Worm (Caenorhabditis elegans) whole organism, late embryonic: ENCODE results near the gene cnc-2.

ENCODE experiments used
- C08G9.2 ChIP-seq: sonication (generic microtip); optimal IDR thresholded peaks from 2 replicates; lab custom pipeline; 2016; ENCODE audit warnings: mild to moderate bottlenecking, missing genetic modification characterization, moderate library complexity, missing compliant biosample characterization
- T23F11.4 ChIP-seq: fragments of 200-800 bp; sonication (Bioruptor generic); optimal IDR thresholded peaks from 2 replicates; lab custom pipeline; 2018; ENCODE audit warnings: mild to moderate bottlenecking, missing genetic modification characterization, missing compliant biosample characterization
- Y22D7AL.16 ChIP-seq: sonication (generic microtip); optimal IDR thresholded peaks from 2 replicates; lab custom pipeline; 2016; ENCODE audit warnings: missing genetic modification characterization, missing compliant biosample characterization
- ahr-1 ChIP-seq: sonication (generic microtip); optimal IDR thresholded peaks from 2 replicates; lab custom pipeline; 2016; ENCODE audit warnings: missing genetic modification characterization, missing compliant biosample characterization
- ceh-14 ChIP-seq: sonication (generic microtip); optimal IDR thresholded peaks from 2 replicates; lab custom pipeline; 2016; ENCODE audit warnings: missing genotype, missing genetic modification characterization, missing compliant biosample characterization
- ceh-18 ChIP-seq: sonication (generic microtip); optimal IDR thresholded peaks from 2 replicates; lab custom pipeline; 2016; ENCODE audit warnings: missing genetic modification characterization, missing compliant biosample characterization
- ceh-19 ChIP-seq: fragments of 200-800 bp; sonication (Bioruptor generic); optimal IDR thresholded peaks from 2 replicates; lab custom pipeline; 2018; ENCODE audit warnings: mild to moderate bottlenecking, missing genetic modification characterization, missing compliant biosample characterization
- ceh-2 ChIP-seq: sonication (generic microtip); optimal IDR thresholded peaks from 2 replicates; lab custom pipeline; 2016; ENCODE audit warnings: missing genotype, missing genetic modification characterization, missing compliant biosample characterization
- ceh-22 ChIP-seq: sonication (generic microtip); optimal IDR thresholded peaks from 2 replicates; lab custom pipeline; 2017; ENCODE audit warnings: missing biosample characterization, missing genetic modification characterization
- ceh-24 ChIP-seq: sonication (generic microtip); optimal IDR thresholded peaks from 2 replicates; lab custom pipeline; 2016; ENCODE audit warnings: mild to moderate bottlenecking, missing genetic modification characterization, missing compliant biosample characterization
- ceh-30 ChIP-seq: fragments of 150-350 bp; optimal IDR thresholded peaks from 2 replicates; lab custom pipeline; 2014; ENCODE audit warnings: missing biosample characterization, missing genetic modification characterization
- ceh-31 ChIP-seq: sonication (generic microtip); optimal IDR thresholded peaks from 2 replicates; lab custom pipeline; 2016; ENCODE audit warnings: missing genetic modification characterization, missing compliant biosample characterization
- ceh-34 ChIP-seq: sonication (generic microtip); optimal IDR thresholded peaks from 2 replicates; lab custom pipeline; 2016; ENCODE audit warnings: mild to moderate bottlenecking, missing genetic modification characterization, missing compliant biosample characterization
- ceh-45 ChIP-seq: fragments of 200-800 bp; sonication (Bioruptor generic); IDR thresholded peaks from 2 replicates; pipeline ENCODE4 v1.3.6; 2022; ENCODE audit warnings: missing genetic modification reagents, missing genetic modification characterization, missing compliant biosample characterization
- ceh-48 ChIP-seq: sonication (generic microtip); optimal IDR thresholded peaks from 2 replicates; lab custom pipeline; 2016; ENCODE audit warnings: missing genetic modification characterization, inconsistent platforms, missing compliant biosample characterization
- ceh-6 ChIP-seq: fragments of 200-800 bp; sonication (Bioruptor generic); optimal IDR thresholded peaks from 2 replicates; lab custom pipeline; 2018; ENCODE audit warnings: mild to moderate bottlenecking, missing genetic modification characterization, missing compliant biosample characterization
- ceh-9 ChIP-seq: sonication (generic microtip); optimal IDR thresholded peaks from 2 replicates; lab custom pipeline; 2016; ENCODE audit warnings: mild to moderate bottlenecking, missing genetic modification characterization, inconsistent platforms, missing compliant biosample characterization
- dmd-4 ChIP-seq: sonication (generic microtip); optimal IDR thresholded peaks from 2 replicates; lab custom pipeline; 2016; ENCODE audit warnings: borderline replicate concordance, missing genetic modification characterization, missing compliant biosample characterization
- dve-1 ChIP-seq: sonication (generic microtip); optimal IDR thresholded peaks from 2 replicates; lab custom pipeline; 2017; ENCODE audit warnings: antibody characterized with exemption, mild to moderate bottlenecking, missing genetic modification characterization, missing compliant biosample characterization
- elt-2 ChIP-seq: sonication (generic microtip); optimal IDR thresholded peaks from 2 replicates; lab custom pipeline; 2016; ENCODE audit warnings: missing genetic modification reagents, missing genetic modification characterization, missing compliant biosample characterization
- eyg-1 ChIP-seq: sonication (generic microtip); optimal IDR thresholded peaks from 2 replicates; lab custom pipeline; 2016; ENCODE audit warnings: missing genotype, missing genetic modification characterization, missing compliant biosample characterization
- fax-1 ChIP-seq: sonication (generic microtip); optimal IDR thresholded peaks from 2 replicates; lab custom pipeline; 2016; ENCODE audit warnings: missing genotype, missing genetic modification characterization, missing compliant biosample characterization
- fkh-6 ChIP-seq: sonication (generic microtip); optimal IDR thresholded peaks from 2 replicates; lab custom pipeline; 2016; ENCODE audit warnings: missing genetic modification characterization, missing compliant biosample characterization
- gmeb-2 ChIP-seq: sonication (generic microtip); optimal IDR thresholded peaks from 2 replicates; lab custom pipeline; 2016; ENCODE audit warnings: missing genetic modification characterization, inconsistent platforms, missing compliant biosample characterization
- hlh-13 ChIP-seq: fragments of 200-800 bp; sonication (Bioruptor generic); optimal IDR thresholded peaks from 2 replicates; lab custom pipeline; 2018; ENCODE audit warnings: mild to moderate bottlenecking, missing genetic modification characterization, missing compliant biosample characterization
- hlh-30 ChIP-seq: sonication (generic microtip); optimal IDR thresholded peaks from 2 replicates; lab custom pipeline; 2017; ENCODE audit warnings: antibody characterized with exemption, missing genetic modification characterization, missing compliant biosample characterization; ENCODE audit not compliant: insufficient read depth
- hlh-6 ChIP-seq: sonication (generic microtip); optimal IDR thresholded peaks from 2 replicates; lab custom pipeline; 2016; ENCODE audit warnings: missing genotype, missing genetic modification characterization, missing compliant biosample characterization
- hlh-8 ChIP-seq: sonication (generic microtip); optimal IDR thresholded peaks from 2 replicates; lab custom pipeline; 2016; ENCODE audit warnings: missing genotype, missing genetic modification characterization, missing compliant biosample characterization
- lim-6 ChIP-seq: sonication (generic microtip); optimal IDR thresholded peaks from 2 replicates; lab custom pipeline; 2016; ENCODE audit warnings: missing genetic modification characterization, missing compliant biosample characterization
- lin-11 ChIP-seq: fragments of 200-800 bp; sonication (Bioruptor generic); optimal IDR thresholded peaks from 2 replicates; lab custom pipeline; 2018; ENCODE audit warnings: mild to moderate bottlenecking, missing genetic modification characterization, missing compliant biosample characterization
- madf-2 ChIP-seq: sonication (generic microtip); optimal IDR thresholded peaks from 2 replicates; lab custom pipeline; 2017; ENCODE audit warnings: missing genetic modification characterization, missing compliant biosample characterization
- mec-3 ChIP-seq: sonication (generic microtip); optimal IDR thresholded peaks from 2 replicates; lab custom pipeline; 2016; ENCODE audit warnings: borderline replicate concordance, missing genetic modification characterization, missing compliant biosample characterization
- nfya-1 ChIP-seq: sonication (generic microtip); optimal IDR thresholded peaks from 2 replicates; lab custom pipeline; 2017; ENCODE audit warnings: missing genetic modification characterization, mild to moderate bottlenecking, missing compliant biosample characterization, antibody characterized with exemption, moderate library complexity
- npax-4 ChIP-seq: sonication (generic microtip); optimal IDR thresholded peaks from 2 replicates; lab custom pipeline; 2016; ENCODE audit warnings: missing genetic modification characterization, missing compliant biosample characterization
- odd-2 ChIP-seq: sonication (generic microtip); optimal IDR thresholded peaks from 2 replicates; lab custom pipeline; 2017; ENCODE audit warnings: antibody characterized with exemption, mild to moderate bottlenecking, missing genetic modification characterization, missing compliant biosample characterization
- pat-9 ChIP-seq: fragments of 200-800 bp; sonication (Bioruptor generic); optimal IDR thresholded peaks from 2 replicates; lab custom pipeline; 2018; ENCODE audit warnings: mild to moderate bottlenecking, missing genetic modification characterization, moderate library complexity, missing compliant biosample characterization
- pqm-1 ChIP-seq: sonication (generic microtip); optimal IDR thresholded peaks from 2 replicates; lab custom pipeline; 2016; ENCODE audit warnings: missing genetic modification characterization, missing compliant biosample characterization
- pros-1 ChIP-seq: fragments of 150-350 bp; optimal IDR thresholded peaks from 2 replicates; lab custom pipeline; 2014; ENCODE audit warnings: missing biosample characterization, missing genetic modification reagents, missing genetic modification characterization
- ref-2 ChIP-seq: sonication (generic microtip); optimal IDR thresholded peaks from 2 replicates; lab custom pipeline; 2016; ENCODE audit warnings: missing genetic modification characterization, missing compliant biosample characterization
- rnt-1 ChIP-seq: sonication (generic microtip); optimal IDR thresholded peaks from 2 replicates; lab custom pipeline; 2016; ENCODE audit warnings: missing genetic modification characterization, missing compliant biosample characterization
- sdc-2 ChIP-seq: sonication (generic microtip); optimal IDR thresholded peaks from 2 replicates; lab custom pipeline; 2016; ENCODE audit warnings: missing genotype, missing genetic modification characterization, missing compliant biosample characterization
- sox-4 ChIP-seq: sonication (generic microtip); optimal IDR thresholded peaks from 2 replicates; lab custom pipeline; 2017; ENCODE audit warnings: mild to moderate bottlenecking, missing genetic modification characterization, inconsistent platforms, missing compliant biosample characterization
- syd-9 ChIP-seq: sonication (generic microtip); optimal IDR thresholded peaks from 2 replicates; lab custom pipeline; 2016; ENCODE audit warnings: mild to moderate bottlenecking, missing genetic modification characterization, moderate library complexity, missing compliant biosample characterization
- tbx-2 ChIP-seq: sonication (generic microtip); optimal IDR thresholded peaks from 2 replicates; lab custom pipeline; 2016; ENCODE audit warnings: missing genetic modification characterization, missing compliant biosample characterization
- tbx-7 ChIP-seq: sonication (generic microtip); optimal IDR thresholded peaks from 2 replicates; lab custom pipeline; 2016; ENCODE audit warnings: missing genotype, missing genetic modification characterization, missing compliant biosample characterization
- unc-55 ChIP-seq: sonication (generic microtip); optimal IDR thresholded peaks from 2 replicates; lab custom pipeline; 2017; ENCODE audit warnings: missing biosample characterization, missing genetic modification reagents, missing genetic modification characterization
- zip-5 ChIP-seq: sonication (generic microtip); optimal IDR thresholded peaks from 2 replicates; lab custom pipeline; 2016; ENCODE audit warnings: missing genetic modification characterization, missing compliant biosample characterization
- ztf-16 ChIP-seq: sonication (generic microtip); optimal IDR thresholded peaks from 2 replicates; lab custom pipeline; 2017; ENCODE audit warnings: missing genetic modification characterization, missing compliant biosample characterization

The cnc-2 gene

DNA sequence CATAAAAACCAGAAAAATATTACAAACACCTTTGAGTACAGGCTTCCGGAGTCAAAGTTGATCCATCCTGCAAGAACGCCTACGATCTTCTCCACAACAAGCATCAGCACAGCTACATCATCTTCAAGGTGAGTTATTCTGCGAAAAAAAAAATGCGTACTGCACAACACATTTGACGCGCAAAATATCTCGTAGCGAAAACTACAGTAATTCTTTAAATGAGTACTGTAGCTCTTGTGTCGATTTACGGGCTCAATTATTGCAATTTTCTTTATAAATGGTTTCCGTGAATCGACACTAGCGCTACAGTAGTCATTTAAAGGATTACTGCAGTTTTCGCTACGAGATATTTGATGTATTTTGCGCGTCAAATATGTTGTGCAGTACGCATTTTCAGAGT is 26.9 kb upstream of the cnc-2 start:
- no peak for TF ChIP-seq hlh-30 (tag; lab: Kevin White, UChicago)
- no peak for TF ChIP-seq madf-2 (tag; lab: Kevin White, UChicago)
- TF ChIP-seq Y22D7AL.16 (tag; lab: Kevin White, UChicago) = no peak

DNA sequence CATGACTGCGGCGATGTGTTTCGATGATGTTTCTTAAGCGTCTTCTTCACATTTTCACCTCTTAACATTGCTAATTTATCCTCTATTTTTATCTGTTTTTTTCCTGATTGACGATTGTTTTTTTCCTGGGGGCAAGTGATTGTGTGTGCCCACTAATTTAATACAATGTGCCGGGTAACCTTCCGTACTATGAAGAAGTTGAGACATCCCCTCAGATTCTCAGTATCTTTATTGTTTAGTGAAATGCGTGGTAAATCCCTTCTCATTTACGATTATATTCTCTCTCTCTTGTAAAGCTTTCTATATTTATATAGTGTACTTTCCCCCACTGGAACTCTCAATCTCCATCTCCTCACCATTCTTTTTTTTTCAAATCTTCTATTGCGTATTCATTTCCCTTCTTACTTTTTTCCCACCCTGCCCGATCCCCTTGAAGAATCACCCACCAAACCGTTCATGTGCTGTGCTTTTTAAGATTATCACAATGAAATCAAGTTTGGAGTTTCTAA is 26.4 kb upstream of the cnc-2 start:
- TF ChIP-seq hlh-13 (GFP tag; lab: Kevin White, UChicago) (no peak), mec-3 (tag; lab: Kevin White, UChicago) (no peak), zip-5 (tag; lab: Kevin White, UChicago) (no peak), eyg-1 (tag; lab: Kevin White, UChicago) (no peak), T23F11.4 (GFP tag; lab: Kevin White, UChicago) (no peak), ceh-19 (no peak), sox-4 (tag; lab: Kevin White, UChicago) (no peak), lim-6 (no peak), odd-2 (tag; lab: Kevin White, UChicago) (no peak), pat-9 (tag; lab: Kevin White, UChicago) (no peak), ahr-1 (no peak), elt-2 (tag; lab: Kevin White, UChicago) (no peak), hlh-8 (tag; lab: Kevin White, UChicago) (no peak), Y22D7AL.16 (tag; lab: Kevin White, UChicago) (no peak), tbx-2 (tag; lab: Kevin White, UChicago) (no peak)

DNA sequence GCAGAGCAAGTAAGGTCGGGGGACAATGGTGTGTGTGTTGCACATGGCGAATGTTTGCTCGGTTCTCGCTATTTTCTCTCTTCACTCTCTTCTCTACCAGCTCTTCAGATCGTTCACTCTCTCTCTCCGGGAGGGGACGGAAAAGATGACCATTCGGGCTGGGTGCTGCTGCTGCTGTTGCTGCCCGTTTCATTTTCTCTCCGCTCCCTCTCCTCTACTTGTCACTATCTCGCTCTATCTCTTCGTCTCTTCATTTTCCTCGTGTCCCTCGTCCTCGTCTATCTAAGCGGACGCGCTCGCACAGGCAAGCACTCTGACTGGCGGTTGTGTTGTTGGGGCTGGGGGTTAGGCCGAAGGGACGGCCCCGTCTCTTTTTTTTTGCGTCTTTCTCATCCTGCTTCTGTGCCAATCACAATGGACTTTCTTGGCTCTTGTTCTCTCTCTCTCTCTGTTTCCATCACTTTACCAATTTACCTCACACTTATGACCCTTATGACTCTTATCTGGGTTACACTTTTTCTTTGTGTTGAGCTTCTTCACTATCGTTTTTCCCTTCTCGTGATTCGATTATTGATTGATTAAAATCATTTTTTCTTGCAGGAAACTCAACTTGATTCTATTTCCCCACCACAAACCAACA is 24.6 kb upstream of the cnc-2 start, which contains the start of the genes F53E2.2 and unc-60:
Gene F53E2.2 (plus strand): TSS at position 601 of the 640 bp plus-strand sequence.
Gene unc-60 (plus strand): TSS at position 601 of the 640 bp plus-strand sequence.
- TF ChIP-seq rnt-1 (tag; lab: Kevin White, UChicago) = peak; percentile 59
- TF ChIP-seq tbx-2 (tag; lab: Kevin White, UChicago) = peak; percentile 83
- peak; percentile 64 for TF ChIP-seq syd-9 (tag; lab: Kevin White, UChicago)
- TF ChIP-seq ceh-34 (tag; lab: Kevin White, UChicago) = peak; percentile 89
- no peak for TF ChIP-seq ceh-9 (tag; lab: Kevin White, UChicago)
- TF ChIP-seq lin-11 = peak; percentile 16
- TF ChIP-seq ztf-16 (tag; lab: Kevin White, UChicago) = peak; percentile 28
- TF ChIP-seq ceh-30 (tag; lab: Kevin White, UChicago) = no peak
- no peak for TF ChIP-seq ceh-48 (tag; lab: Kevin White, UChicago)
- peak; percentile 2 for TF ChIP-seq hlh-6 (tag; lab: Kevin White, UChicago)
- TF ChIP-seq pros-1 (tag; lab: Kevin White, UChicago) = peak; percentile 24
- peak; percentile 75 for TF ChIP-seq C08G9.2 (tag; lab: Kevin White, UChicago)
- TF ChIP-seq ceh-45 = no peak
- TF ChIP-seq unc-55 (GFP tag; lab: Kevin White, UChicago) = peak; percentile 90
- TF ChIP-seq mec-3 (tag; lab: Kevin White, UChicago) = no peak
- peak; percentile 10 for TF ChIP-seq fax-1 (tag; lab: Kevin White, UChicago)
- peak; percentile 77 for TF ChIP-seq ref-2 (tag; lab: Kevin White, UChicago)
- peak; percentile 5 for TF ChIP-seq ceh-22 (tag; lab: Kevin White, UChicago)
- peak; percentile 12 for TF ChIP-seq dve-1 (tag; lab: Kevin White, UChicago)
- peak; percentile 20 for TF ChIP-seq pqm-1 (tag; lab: Kevin White, UChicago)
- no peak for TF ChIP-seq tbx-7 (tag; lab: Kevin White, UChicago)
- TF ChIP-seq ceh-2 (tag; lab: Kevin White, UChicago) = peak; percentile 42
- TF ChIP-seq sdc-2 (tag; lab: Kevin White, UChicago) = peak; percentile 40
- TF ChIP-seq gmeb-2 (tag; lab: Kevin White, UChicago) = no peak
- TF ChIP-seq fkh-6 (tag; lab: Kevin White, UChicago) = peak; percentile 60
- peak; percentile 25 for TF ChIP-seq elt-2 (tag; lab: Kevin White, UChicago)
- no peak for TF ChIP-seq ceh-6 (GFP tag; lab: Kevin White, UChicago)
- TF ChIP-seq ceh-18 = peak; percentile 78
- TF ChIP-seq hlh-8 (tag; lab: Kevin White, UChicago) = peak; percentile 16
- no peak for TF ChIP-seq ceh-24 (tag; lab: Kevin White, UChicago)
- peak; percentile 85 for TF ChIP-seq nfya-1 (tag; lab: Kevin White, UChicago)
- no peak for TF ChIP-seq dmd-4
- TF ChIP-seq ceh-31 (tag; lab: Kevin White, UChicago) = peak; percentile 78
- TF ChIP-seq npax-4 (tag; lab: Kevin White, UChicago) = no peak
- peak; percentile 36 for TF ChIP-seq ceh-14
